Worm (Caenorhabditis elegans) whole organism, young adult: ENCODE measurements around the gene gcy-25.

Experiments used
- B0035.1 ChIP-seq: sonication (generic microtip); optimal IDR thresholded peaks from 2 replicates; lab custom pipeline; 2016; ENCODE audit warnings: missing genetic modification characterization, mild to moderate bottlenecking, missing compliant biosample characterization, missing genotype, missing genetic modification reagents
- F52B5.7 ChIP-seq: sonication (generic microtip); optimal IDR thresholded peaks from 2 replicates; lab custom pipeline; 2016; ENCODE audit warnings: mild to moderate bottlenecking, missing genetic modification characterization, missing compliant biosample characterization
- F57C9.4 ChIP-seq: sonication (generic microtip); optimal IDR thresholded peaks from 2 replicates; lab custom pipeline; 2017; ENCODE audit warnings: mild to moderate bottlenecking, missing genetic modification characterization, missing compliant biosample characterization
- ama-1 ChIP-seq, 3 experiments: fragments of 150-350 bp in 1 of 3; sonication (generic microtip) in 2 of 3; optimal IDR thresholded peaks; 2 replicates each; lab custom pipeline; 2014 to 2018; ENCODE audit warnings: missing biosample characterization in 2 of 3, missing genetic modification characterization in 2 of 3, missing genetic modification reagents in 2 of 3
- atf-7 ChIP-seq: sonication (generic microtip); optimal IDR thresholded peaks from 2 replicates; lab custom pipeline; 2017; ENCODE audit warnings: mild to moderate bottlenecking, missing genetic modification characterization, missing compliant biosample characterization
- athp-1 ChIP-seq: sonication (generic microtip); optimal IDR thresholded peaks from 2 replicates; lab custom pipeline; 2017; ENCODE audit warnings: mild to moderate bottlenecking, missing genetic modification characterization, missing compliant biosample characterization
- attf-5 ChIP-seq: fragments of 200-800 bp; sonication (Bioruptor generic); optimal IDR thresholded peaks from 2 replicates; lab custom pipeline; 2018; ENCODE audit warnings: mild to moderate bottlenecking, missing genetic modification characterization, missing compliant biosample characterization
- bed-1 ChIP-seq: fragments of 200-800 bp; sonication (Bioruptor generic); IDR thresholded peaks from 2 replicates; pipeline ENCODE4 v1.3.6; 2022; ENCODE audit warnings: missing genetic modification reagents, missing genetic modification characterization, missing compliant biosample characterization
- lin-26 ChIP-seq: fragments of 200-800 bp; sonication (Bioruptor generic); IDR thresholded peaks from 2 replicates; pipeline ENCODE4 v1.3.6; 2022; ENCODE audit warnings: missing genetic modification reagents, missing genetic modification characterization, missing compliant biosample characterization
- lin-40 ChIP-seq: sonication (generic microtip); optimal IDR thresholded peaks from 2 replicates; lab custom pipeline; 2016; ENCODE audit warnings: missing genetic modification characterization, mild to moderate bottlenecking, missing compliant biosample characterization, missing genotype, missing genetic modification reagents
- lsl-1 ChIP-seq: fragments of 200-800 bp; sonication (Bioruptor generic); optimal IDR thresholded peaks from 2 replicates; lab custom pipeline; 2018; ENCODE audit warnings: mild to moderate bottlenecking, missing genetic modification characterization, moderate library complexity, missing compliant biosample characterization
- lsy-27 ChIP-seq: sonication (generic microtip); optimal IDR thresholded peaks from 2 replicates; lab custom pipeline; 2017; ENCODE audit warnings: missing genetic modification characterization, mild to moderate bottlenecking, missing compliant biosample characterization, antibody characterized with exemption, missing genotype, borderline replicate concordance; ENCODE audit not compliant: insufficient read depth
- madf-10 ChIP-seq: sonication (generic microtip); optimal IDR thresholded peaks from 2 replicates; lab custom pipeline; 2016; ENCODE audit warnings: mild to moderate bottlenecking, missing genetic modification characterization, missing compliant biosample characterization
- mxl-1 ChIP-seq: sonication (generic microtip); optimal IDR thresholded peaks from 2 replicates; lab custom pipeline; 2016; ENCODE audit warnings: missing genetic modification characterization, missing compliant biosample characterization
- nfyb-1 ChIP-seq: fragments of 200-800 bp; sonication (Bioruptor generic); IDR thresholded peaks from 2 replicates; pipeline ENCODE4 v1.3.6; 2022; ENCODE audit warnings: missing genetic modification reagents, missing genetic modification characterization, missing compliant biosample characterization
- nhr-27 ChIP-seq: fragments of 200-800 bp; sonication (Bioruptor generic); optimal IDR thresholded peaks from 2 replicates; lab custom pipeline; 2018; ENCODE audit warnings: mild to moderate bottlenecking, missing genetic modification characterization, moderate library complexity, missing compliant biosample characterization
- nhr-90 ChIP-seq: sonication (generic microtip); optimal IDR thresholded peaks from 2 replicates; lab custom pipeline; 2016; ENCODE audit warnings: missing genotype, mild to moderate bottlenecking, missing genetic modification characterization, missing compliant biosample characterization
- pbrm-1 ChIP-seq: fragments of 200-800 bp; sonication (Bioruptor generic); IDR thresholded peaks from 2 replicates; pipeline ENCODE4 v1.3.6; 2022; ENCODE audit warnings: missing genetic modification reagents, missing genetic modification characterization, missing compliant biosample characterization
- rcor-1 ChIP-seq: fragments of 200-800 bp; sonication (Bioruptor generic); IDR thresholded peaks from 2 replicates; pipeline ENCODE4 v1.3.6; 2022; ENCODE audit warnings: missing genetic modification reagents, missing genetic modification characterization, missing compliant biosample characterization
- rpc-1 ChIP-seq, 2 experiments: fragments of 150-350 bp in 1 of 2; sonication (generic microtip) in 1 of 2; optimal IDR thresholded peaks; 2 replicates each; lab custom pipeline; 2014 to 2018; ENCODE audit warnings: missing biosample characterization in 1 of 2, missing genetic modification characterization in 1 of 2, missing genetic modification reagents in 1 of 2, missing genotype in 1 of 2
- sdz-38 ChIP-seq: sonication (generic microtip); optimal IDR thresholded peaks from 2 replicates; lab custom pipeline; 2016; ENCODE audit warnings: missing genotype, missing genetic modification characterization, missing compliant biosample characterization
- snpc-1.1 ChIP-seq: sonication (generic microtip); optimal IDR thresholded peaks from 2 replicates; lab custom pipeline; 2017; ENCODE audit warnings: missing genetic modification characterization, mild to moderate bottlenecking, missing compliant biosample characterization, antibody characterized with exemption, moderate library complexity, missing genotype, missing genetic modification reagents; ENCODE audit not compliant: insufficient read depth
- snpc-3.4 ChIP-seq: sonication (generic microtip); optimal IDR thresholded peaks from 2 replicates; lab custom pipeline; 2017; ENCODE audit warnings: missing genetic modification characterization, mild to moderate bottlenecking, missing compliant biosample characterization, antibody characterized with exemption, moderate library complexity, missing genotype, missing genetic modification reagents
- snpc-4 ChIP-seq, 5 experiments: fragments of 150-350 bp in 1 of 5; sonication (generic microtip) in 4 of 5; optimal IDR thresholded peaks; 2 replicates each; lab custom pipeline; 2014 to 2018; ENCODE audit warnings: missing genetic modification characterization in 5 of 5, missing biosample characterization in 3 of 5, antibody characterized with exemption in 2 of 5, mild to moderate bottlenecking in 2 of 5, missing compliant biosample characterization in 2 of 5, missing genotype in 2 of 5, moderate library complexity in 2 of 5, missing genetic modification reagents in 1 of 5
- tbp1 ChIP-seq: fragments of 200-800 bp; sonication (Bioruptor generic); optimal IDR thresholded peaks from 2 replicates; lab custom pipeline; 2018; ENCODE audit warnings: mild to moderate bottlenecking, missing genetic modification characterization, missing compliant biosample characterization
- unc-62 ChIP-seq: fragments of 150-350 bp; optimal IDR thresholded peaks from 2 replicates; lab custom pipeline; 2014; ENCODE audit warnings: missing biosample characterization, missing genetic modification reagents, missing genetic modification characterization
- zim-3 ChIP-seq: sonication (generic microtip); optimal IDR thresholded peaks from 2 replicates; lab custom pipeline; 2017; ENCODE audit warnings: mild to moderate bottlenecking, missing genetic modification characterization, moderate library complexity, missing compliant biosample characterization
- ztf-18 ChIP-seq: sonication (generic microtip); optimal IDR thresholded peaks from 2 replicates; lab custom pipeline; 2016; ENCODE audit warnings: missing genotype, mild to moderate bottlenecking, missing genetic modification characterization, missing compliant biosample characterization

Gene gcy-25

ce11 chrIV:15900158-15900557 is 27.4 kb downstream of the gcy-25 start (continued):
- peak; percentile 20 for TF ChIP-seq tbp1
- peak; percentile 19 for TF ChIP-seq F57C9.4 (tag; lab: Kevin White, UChicago)
- TF ChIP-seq lsl-1: no peak
- TF ChIP-seq snpc-4 (GFP tag; optimal IDR thresholded peaks at IDR 0.05; lab: Kevin White, UChicago): no peak
- TF ChIP-seq snpc-4 (tag; optimal IDR thresholded peaks at IDR 0.05; lab: Kevin White, UChicago): peak; percentile 9 to 66 (median 48)
- TF ChIP-seq atf-7 (tag; lab: Kevin White, UChicago): no peak
- no peak for TF ChIP-seq mxl-1 (tag; lab: Kevin White, UChicago)
- TF ChIP-seq zim-3 (tag; lab: Kevin White, UChicago): peak; percentile 83
- TF ChIP-seq pbrm-1 (GFP tag; lab: Robert Waterston, UW): 0 out of 2 replicates have a peak, but pooled peaks have one; percentile 46
- no peak for TF ChIP-seq unc-62
- TF ChIP-seq lsy-27 (tag; lab: Kevin White, UChicago): no peak
- no peak for TF ChIP-seq madf-10 (tag; lab: Kevin White, UChicago)
- no peak for TF ChIP-seq bed-1 (GFP tag; lab: Robert Waterston, UW)
- TF ChIP-seq ama-1 (optimal IDR thresholded peaks at IDR 0.05; lab: Kevin White, UChicago): no peak
- no peak for TF ChIP-seq ama-1 (GFP tag; optimal IDR thresholded peaks at IDR 0.05; lab: Kevin White, UChicago)

- TF ChIP-seq nfyb-1 (GFP tag; lab: Robert Waterston, UW) (no peak), tbp1 (peak; percentile 12), lin-40 (tag; lab: Kevin White, UChicago) (peak; percentile 46), lin-26 (no peak), snpc-4 (GFP tag; optimal IDR thresholded peaks at IDR 0.05; lab: Kevin White, UChicago) (no peak), snpc-4 (tag; optimal IDR thresholded peaks at IDR 0.05; lab: Kevin White, UChicago) (peak in 2 of 4 experiments; percentile 1 to 2)
Observed at ce11 chrIV:15901123-15901522, 28.4 kb downstream of the gcy-25 start, which contains the start of gene Y105C5B.5. Gene Y105C5B.5 (minus strand): TSS chrIV:15901225.

- TF ChIP-seq madf-10 (tag; lab: Kevin White, UChicago) (no peak), snpc-4 (GFP tag; optimal IDR thresholded peaks at IDR 0.05; lab: Kevin White, UChicago) (no peak), snpc-4 (tag; optimal IDR thresholded peaks at IDR 0.05; lab: Kevin White, UChicago) (peak in 2 of 4 experiments; percentile 19 to 47)
Observed at ce11 chrIV:15906059-15906632, 33.4 kb downstream of the gcy-25 start, which contains the start of gene srv-15. Gene srv-15 (plus strand): TSS chrIV:15906582.

ce11 chrIV:15908251-15908650 is 35.5 kb downstream of the gcy-25 start:
- TF ChIP-seq snpc-3.4 (tag; lab: Kevin White, UChicago) (no peak), attf-5 (GFP tag; lab: Kevin White, UChicago) (no peak), F52B5.7 (tag; lab: Kevin White, UChicago) (no peak), B0035.1 (tag; lab: Kevin White, UChicago) (no peak), atf-7 (tag; lab: Kevin White, UChicago) (no peak), rpc-1 (optimal IDR thresholded peaks at IDR 0.05; lab: Kevin White, UChicago) (no peak), rpc-1 (tag; optimal IDR thresholded peaks at IDR 0.05; lab: Kevin White, UChicago) (no peak), nhr-90 (no peak), athp-1 (tag; lab: Kevin White, UChicago) (no peak), madf-10 (tag; lab: Kevin White, UChicago) (no peak), ztf-18 (tag; lab: Kevin White, UChicago) (no peak), snpc-1.1 (no peak), nhr-27 (tag; lab: Kevin White, UChicago) (no peak), sdz-38 (tag; lab: Kevin White, UChicago) (no peak), rcor-1 (GFP tag; lab: Robert Waterston, UW) (no peak)

ce11 chrIV:15915061-15915460 is 42.3 kb downstream of the gcy-25 start:
- TF ChIP-seq snpc-4 (GFP tag; optimal IDR thresholded peaks at IDR 0.05; lab: Kevin White, UChicago) (no peak), snpc-4 (tag; optimal IDR thresholded peaks at IDR 0.05; lab: Kevin White, UChicago) (peak in 2 of 4 experiments; percentile 73 to 85), athp-1 (tag; lab: Kevin White, UChicago) (no peak)
